Worm (Caenorhabditis elegans): ENCODE measurements around the gene str-138.
A peak's percentile ranks its signal among the peaks of the same experiment; 100 is the strongest.

Gene str-138

DNA sequence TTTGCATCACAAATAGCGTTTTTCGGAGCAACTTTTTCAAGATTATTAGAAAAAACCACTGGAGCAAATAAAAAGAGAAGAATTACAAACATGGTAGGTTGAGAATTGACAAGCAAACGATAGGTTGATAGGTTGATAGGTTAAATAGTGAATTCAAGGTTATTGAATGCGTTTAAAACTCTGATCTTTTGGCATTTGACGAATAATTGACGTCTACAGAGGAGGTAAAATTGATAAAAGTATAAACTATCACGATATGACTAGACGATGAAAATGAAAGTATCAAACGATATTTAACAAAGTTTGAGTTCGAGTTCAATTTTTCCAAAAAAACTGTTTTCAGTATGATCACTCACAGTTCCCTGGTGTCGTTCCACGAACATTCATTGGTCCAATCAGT, 22.5 kb upstream of the str-138 start, which contains the start of gene ZC513.14:
ZC513.14 (minus strand) TSS at position 101 of the 400 bp plus-strand sequence.
- TF ChIP-seq unc-39 (tag; optimal IDR thresholded peaks at IDR 0.05) = no peak
- TF ChIP-seq pha-4 (tag; optimal IDR thresholded peaks at IDR 0.05) = no peak
- TF ChIP-seq ham-2 (GFP tag; optimal IDR thresholded peaks at IDR 0.05) = no peak
- TF ChIP-seq zip-8 (tag; optimal IDR thresholded peaks at IDR 0.05) = no peak
- no peak for TF ChIP-seq lin-13 (tag; optimal IDR thresholded peaks at IDR 0.05)
- no peak for TF ChIP-seq ceh-39 (tag; optimal IDR thresholded peaks at IDR 0.05)

DNA sequence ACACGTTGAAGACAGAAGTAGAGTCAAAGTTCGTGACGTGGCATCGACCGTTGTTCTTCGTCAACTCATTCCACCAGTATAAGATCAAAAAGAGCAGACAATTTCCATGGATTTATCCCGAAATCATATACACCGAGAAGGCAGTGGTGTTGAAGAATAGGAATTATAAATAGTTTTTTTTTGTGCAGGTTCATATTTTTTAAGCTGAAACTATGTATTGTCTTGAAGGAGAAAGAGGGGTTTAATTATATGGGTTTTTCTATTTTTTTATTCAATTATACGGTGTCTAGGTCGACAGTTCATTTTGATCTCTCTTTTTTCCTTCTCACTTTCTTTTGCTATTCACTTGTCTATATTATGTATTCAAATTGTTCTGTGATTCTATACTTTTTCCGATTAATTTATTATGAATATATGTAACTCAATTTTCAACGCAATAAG, 19.4 kb upstream of the str-138 start:
- TF ChIP-seq lsy-2 (tag; optimal IDR thresholded peaks at IDR 0.05) (no peak), sptf-1 (tag; optimal IDR thresholded peaks at IDR 0.05) (peak; percentile 14)

DNA sequence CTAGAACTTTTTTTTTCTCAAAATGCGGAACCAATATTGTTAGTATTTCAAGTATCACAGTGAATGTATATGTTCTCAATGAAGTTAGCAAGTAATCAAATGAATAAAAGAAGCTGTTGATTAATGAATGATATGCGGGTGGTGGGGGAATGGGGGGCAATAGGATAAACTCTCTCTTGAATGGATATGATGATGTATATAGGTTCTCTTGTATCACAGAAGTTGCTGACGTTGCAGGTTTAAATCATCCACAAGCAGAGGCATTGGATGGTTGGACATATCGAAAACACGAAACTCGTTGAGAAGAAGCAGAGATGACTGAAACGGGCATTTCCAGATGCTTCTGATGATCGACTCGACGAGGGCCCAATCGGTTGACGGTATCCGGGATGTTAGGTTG, 18.9 kb upstream of the str-138 start:
- TF ChIP-seq tbx-8 (GFP tag; optimal IDR thresholded peaks at IDR 0.05) (no peak), nhr-12 (tag; optimal IDR thresholded peaks at IDR 0.05) (no peak), ceh-83 (GFP tag; optimal IDR thresholded peaks at IDR 0.05) (no peak), sptf-1 (tag; optimal IDR thresholded peaks at IDR 0.05) (no peak), ham-2 (GFP tag; optimal IDR thresholded peaks at IDR 0.05) (no peak), ces-1 (GFP tag; optimal IDR thresholded peaks at IDR 0.05) (no peak), blmp-1 (tag; optimal IDR thresholded peaks at IDR 0.05) (no peak), bed-3 (GFP tag; optimal IDR thresholded peaks at IDR 0.05) (no peak), snpc-4 (tag; optimal IDR thresholded peaks at IDR 0.05) (no peak), elt-3 (tag; optimal IDR thresholded peaks at IDR 0.05) (no peak), nhr-76 (tag; optimal IDR thresholded peaks at IDR 0.05) (no peak), sem-2 (GFP tag; optimal IDR thresholded peaks at IDR 0.05) (no peak)

DNA sequence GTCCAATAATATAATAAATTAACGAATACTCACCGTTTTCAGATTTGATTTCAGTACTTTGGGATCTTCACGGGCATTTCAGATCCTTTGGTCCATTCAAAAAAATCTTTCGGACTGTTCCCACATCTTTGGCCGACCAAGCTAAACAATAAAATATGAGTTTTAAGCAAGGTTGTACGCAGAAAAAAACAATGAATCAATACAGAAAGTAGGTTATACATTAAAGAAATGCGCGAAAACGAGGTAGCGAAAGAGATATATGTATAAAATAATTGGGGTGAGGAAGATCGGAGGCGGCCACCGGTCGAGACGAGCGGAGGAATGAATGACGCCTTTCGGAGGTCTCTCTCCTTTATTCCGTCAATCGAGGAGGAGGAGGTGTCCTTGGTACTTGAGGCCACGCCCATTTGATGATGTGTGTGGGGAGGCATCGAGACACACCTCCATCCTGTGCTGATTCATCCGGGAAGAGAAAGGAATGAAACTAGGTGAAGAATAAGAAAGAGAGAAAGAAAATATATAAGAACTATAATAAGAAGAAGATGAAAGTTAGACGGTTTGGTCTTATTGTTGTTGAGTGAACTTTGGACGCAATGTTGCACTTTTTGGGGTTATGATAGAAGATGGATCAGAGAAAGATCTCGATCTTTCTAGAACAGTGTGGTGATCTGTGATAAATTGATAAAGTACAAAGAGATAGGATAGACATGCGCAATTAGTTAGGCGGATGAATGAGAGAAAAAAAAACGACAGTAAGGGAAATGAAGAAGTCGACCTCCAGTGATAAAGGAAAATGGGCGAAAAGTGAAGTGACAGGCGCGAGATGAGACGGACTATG, 18.0 kb upstream of the str-138 start:
- TF ChIP-seq nhr-76 (tag; optimal IDR thresholded peaks at IDR 0.05) = no peak
- TF ChIP-seq unc-62 (GFP tag; optimal IDR thresholded peaks at IDR 0.05) = peak; percentile 43
- no peak for TF ChIP-seq zip-8 (tag; optimal IDR thresholded peaks at IDR 0.05)
- no peak for TF ChIP-seq mep-1 (tag; optimal IDR thresholded peaks at IDR 0.05)
- no peak for TF ChIP-seq nhr-12 (tag; optimal IDR thresholded peaks at IDR 0.05)
- peak; percentile 52 for TF ChIP-seq elt-3 (tag; optimal IDR thresholded peaks at IDR 0.05)
- no peak for TF ChIP-seq cnd-1 (tag; optimal IDR thresholded peaks at IDR 0.05)
- no peak for TF ChIP-seq hlh-1 (tag; optimal IDR thresholded peaks at IDR 0.05)
- no peak for TF ChIP-seq nhr-2 (tag; optimal IDR thresholded peaks at IDR 0.05)
- TF ChIP-seq nhr-28 (tag; optimal IDR thresholded peaks at IDR 0.05) = no peak
- no peak for TF ChIP-seq sem-2 (GFP tag; optimal IDR thresholded peaks at IDR 0.05)
- TF ChIP-seq ham-2 (GFP tag; optimal IDR thresholded peaks at IDR 0.05) = no peak
- TF ChIP-seq lin-13 (tag; optimal IDR thresholded peaks at IDR 0.05) = no peak
- peak; percentile 70 for TF ChIP-seq blmp-1 (tag; optimal IDR thresholded peaks at IDR 0.05)
- TF ChIP-seq pha-4 (tag; optimal IDR thresholded peaks at IDR 0.05) = no peak
- TF ChIP-seq tbx-8 (GFP tag; optimal IDR thresholded peaks at IDR 0.05) = peak; percentile 38
- no peak for TF ChIP-seq mls-2 (tag; optimal IDR thresholded peaks at IDR 0.05)
- TF ChIP-seq lsy-2 (tag; optimal IDR thresholded peaks at IDR 0.05) = no peak

ce11 chrV:8041336-8041868, 17.1 kb upstream of the str-138 start:
- TF ChIP-seq unc-120 (tag; optimal IDR thresholded peaks at IDR 0.05; ENCODE audit: poor library complexity, severe bottlenecking) (no peak), sptf-1 (tag; optimal IDR thresholded peaks at IDR 0.05) (no peak), cnd-1 (tag; optimal IDR thresholded peaks at IDR 0.05) (no peak), zip-8 (tag; optimal IDR thresholded peaks at IDR 0.05) (no peak), lin-13 (tag; optimal IDR thresholded peaks at IDR 0.05) (no peak), blmp-1 (tag; optimal IDR thresholded peaks at IDR 0.05) (no peak), sem-2 (GFP tag; optimal IDR thresholded peaks at IDR 0.05) (no peak), elt-3 (tag; optimal IDR thresholded peaks at IDR 0.05) (no peak), ceh-39 (tag; optimal IDR thresholded peaks at IDR 0.05) (no peak), elt-1 (tag; optimal IDR thresholded peaks at IDR 0.05; ENCODE audit: borderline replicate concordance, insufficient read depth) (no peak), nhr-76 (tag; optimal IDR thresholded peaks at IDR 0.05) (no peak), unc-39 (tag; optimal IDR thresholded peaks at IDR 0.05) (no peak), nhr-2 (tag; optimal IDR thresholded peaks at IDR 0.05) (no peak), lsy-2 (tag; optimal IDR thresholded peaks at IDR 0.05) (no peak), snpc-4 (tag; optimal IDR thresholded peaks at IDR 0.05) (no peak), ham-2 (GFP tag; optimal IDR thresholded peaks at IDR 0.05) (no peak), tbx-8 (GFP tag; optimal IDR thresholded peaks at IDR 0.05) (no peak), nhr-28 (tag; optimal IDR thresholded peaks at IDR 0.05) (no peak), lin-32 (GFP tag; optimal IDR thresholded peaks at IDR 0.05) (no peak), pha-4 (tag; optimal IDR thresholded peaks at IDR 0.05) (no peak)

All from whole organism, mixed stage, embryonic.